Fruit fly (Drosophila melanogaster): ENCODE data around the gene AttD.

AttD gene

DNA sequence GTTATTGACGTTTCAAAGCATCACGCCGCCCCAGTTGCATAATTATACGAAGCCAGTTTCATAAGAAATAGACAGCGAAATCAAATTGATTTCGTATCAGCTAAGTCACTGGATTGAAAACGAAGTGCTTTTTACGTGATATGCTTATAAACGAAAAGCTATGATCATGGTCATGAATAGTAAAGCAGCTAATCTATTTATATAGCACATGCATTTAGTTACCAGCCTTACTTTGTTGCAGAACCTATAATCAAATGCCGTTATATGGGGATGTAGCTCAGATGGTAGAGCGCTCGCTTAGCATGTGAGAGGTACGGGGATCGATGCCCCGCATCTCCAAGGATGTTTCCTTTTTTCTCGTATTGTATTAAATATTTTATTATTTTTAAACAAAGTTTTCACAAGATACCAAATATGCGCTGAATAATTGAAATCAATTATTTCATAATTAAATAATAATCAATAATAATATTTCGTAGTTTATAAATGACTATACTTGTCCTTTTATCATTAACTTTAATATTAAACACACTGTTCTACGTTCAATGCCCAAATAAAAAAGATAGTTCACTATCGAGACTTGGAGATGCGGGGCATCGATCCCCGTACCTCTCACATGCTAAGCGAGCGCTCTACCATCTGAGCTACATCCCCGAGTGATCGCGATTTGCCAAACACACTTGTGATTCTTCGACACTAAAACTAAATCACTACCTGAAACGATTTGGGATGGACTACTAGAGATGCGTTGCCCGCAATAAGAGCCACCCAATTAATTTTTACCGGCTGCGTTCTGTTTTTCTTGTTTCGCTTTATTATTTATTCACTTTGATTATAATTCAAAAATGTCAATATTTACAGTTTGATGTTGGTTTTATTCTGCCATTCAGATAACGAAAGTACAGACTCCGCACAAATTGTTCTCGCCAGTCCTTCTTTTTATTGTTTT is 21.3 kb downstream of the AttD start (continued):
- TF ChIP-seq Ets65A (GFP tag) (peak; percentile 59), pum (GFP tag; optimal IDR thresholded peaks at IDR 0.05) (no peak), dysf (GFP tag; IDR thresholded peaks at IDR 0.05) (0 out of 3 replicates have a peak, but pooled peaks have one; percentile 23), CG13287 (GFP tag; IDR thresholded peaks at IDR 0.05; ENCODE audit: partially characterized antibody) (peak; percentile 39; the same call in 1 of the 2 replicates), MTF-1 (GFP tag; optimal IDR thresholded peaks at IDR 0.05; ENCODE audit: borderline replicate concordance) (no peak), ash1 (GFP tag; optimal IDR thresholded peaks at IDR 0.05) (no peak), CG8089 (GFP tag; optimal IDR thresholded peaks at IDR 0.05) (no peak), Dip2 (GFP tag; IDR thresholded peaks at IDR 0.05) (no peak), sens (GFP tag) (peak; percentile 88), cad (GFP tag; optimal IDR thresholded peaks at IDR 0.05) (no peak), CG31365 (tag; optimal IDR thresholded peaks at IDR 0.05) (no peak), CG8290 (GFP tag; optimal IDR thresholded peaks at IDR 0.05) (no peak), CG8290 (tag; optimal IDR thresholded peaks at IDR 0.05) (peak in 1 of 2 experiments; percentile 20), PHDP (tag; optimal IDR thresholded peaks at IDR 0.05) (no peak), Stat92E (GFP tag; optimal IDR thresholded peaks at IDR 0.05) (no peak), NFAT (GFP tag; IDR thresholded peaks at IDR 0.05) (0 out of 2 replicates have a peak, but pooled peaks have one; percentile 35), pan (optimal IDR thresholded peaks at IDR 0.05) (no peak), pan (GFP tag; optimal IDR thresholded peaks at IDR 0.05 in 1 of 2, IDR thresholded peaks at IDR 0.05 in 1 of 2) (no peak), tup (GFP tag; optimal IDR thresholded peaks at IDR 0.05) (no peak), MESR4 (GFP tag; optimal IDR thresholded peaks at IDR 0.05) (no peak), CHES-1-like (GFP tag; optimal IDR thresholded peaks at IDR 0.05) (no peak), Med (GFP tag) (peak; percentile 66), emc (GFP tag; optimal IDR thresholded peaks at IDR 0.05) (no peak), Chrac-16 (GFP tag; optimal IDR thresholded peaks at IDR 0.05) (no peak), tll (GFP tag; optimal IDR thresholded peaks at IDR 0.05) (peak in 1 of 2 experiments; percentile 36), CG13775 (GFP tag; optimal IDR thresholded peaks at IDR 0.05) (no peak), Opbp (GFP tag; IDR thresholded peaks at IDR 0.05; ENCODE audit: partially characterized antibody) (peak; percentile 70), CG14710 (tag; optimal IDR thresholded peaks at IDR 0.05) (no peak), CG10267 (tag; optimal IDR thresholded peaks at IDR 0.05) (no peak), vnd (GFP tag; IDR thresholded peaks at IDR 0.05; ENCODE audit: partially characterized antibody) (peak; percentile 63; the same call in 2 of the 3 replicates), bbx (GFP tag; IDR thresholded peaks at IDR 0.05; ENCODE audit: partially characterized antibody) (peak; percentile 69), CG1024 (GFP tag; IDR thresholded peaks at IDR 0.05) (no peak), CG17912 (GFP tag; optimal IDR thresholded peaks at IDR 0.05) (no peak), Atf6 (GFP tag; IDR thresholded peaks at IDR 0.05) (no peak), Fer2 (tag; optimal IDR thresholded peaks at IDR 0.05) (no peak), vfl (GFP tag; optimal IDR thresholded peaks at IDR 0.05) (no peak), CG9932 (GFP tag; IDR thresholded peaks at IDR 0.05) (peak; percentile 46; the same call in 1 of the 2 replicates), CG2712 (tag; optimal IDR thresholded peaks at IDR 0.05) (peak; percentile 9), CG8388 (GFP tag; optimal IDR thresholded peaks at IDR 0.05) (no peak), CG7556 (GFP tag; optimal IDR thresholded peaks at IDR 0.05) (no peak), gsb-n (tag; optimal IDR thresholded peaks at IDR 0.05) (no peak), ato (GFP tag; IDR thresholded peaks at IDR 0.05; ENCODE audit: partially characterized antibody) (peak; percentile 65; the same call in 1 of the 2 replicates), MBD-R2 (GFP tag; IDR thresholded peaks at IDR 0.05) (no peak), CG5180 (GFP tag; optimal IDR thresholded peaks at IDR 0.05) (no peak), CG34376 (GFP tag; optimal IDR thresholded peaks at IDR 0.05) (peak; percentile 78), klu (GFP tag; IDR thresholded peaks at IDR 0.05) (no peak), ken (GFP tag; IDR thresholded peaks at IDR 0.05) (no peak), Hr78 (GFP tag; optimal IDR thresholded peaks at IDR 0.05) (no peak)
